Worm (Caenorhabditis elegans) whole organism, L4/young adult: Measurements from ENCODE around the gene rhr-2.

Source experiments
- dao-5 ChIP-seq: sonication (generic microtip); optimal IDR thresholded peaks from 2 replicates; lab custom pipeline; 2016; ENCODE audit warnings: missing genotype, missing genetic modification characterization, moderate library complexity, missing compliant biosample characterization
- him-1 ChIP-seq: sonication (generic microtip); optimal IDR thresholded peaks from 2 replicates; lab custom pipeline; 2016; ENCODE audit warnings: missing genotype, missing genetic modification reagents, missing genetic modification characterization, missing compliant biosample characterization

DNA sequence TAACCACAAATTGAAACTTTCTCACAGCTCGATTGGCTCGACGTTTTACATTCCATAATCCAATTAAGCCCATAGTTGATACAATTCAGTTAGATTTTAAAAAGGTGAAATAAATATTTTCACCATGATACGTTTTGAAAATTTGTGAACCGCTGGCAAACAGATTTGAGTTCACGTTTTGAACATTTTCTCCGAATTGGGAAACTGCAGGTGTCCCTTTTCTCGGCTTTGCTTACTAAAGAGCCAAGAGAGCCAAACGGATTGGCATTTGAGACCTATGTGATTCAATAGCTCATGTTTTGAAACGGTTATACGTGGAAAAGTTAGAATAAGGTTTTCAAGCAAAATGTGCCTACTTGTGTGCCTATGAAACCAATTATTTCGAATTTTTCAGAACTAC is 6.9 kb upstream of the rhr-2 start, which contains the start of gene spe-42:
- no peak for TF ChIP-seq dao-5
- no peak for TF ChIP-seq him-1
